Fruit fly (Drosophila melanogaster) whole organism, embryonic: ENCODE data around the gene CG7179.

Experiments
- Atf-2 ChIP-seq: fragments of 200-800 bp; sonication (Bioruptor generic); optimal IDR thresholded peaks from 2 replicates; lab custom pipeline; 2016; ENCODE audit warnings: missing biosample characterization, missing genetic modification characterization
- Awh ChIP-seq: fragments of 200-800 bp; sonication (Bioruptor generic); IDR thresholded peaks from 2 replicates; pipeline ENCODE4, ENCODE4 v1.3.6; 2022; ENCODE audit warnings: missing biosample characterization, missing genetic modification characterization
- BtbVII ChIP-seq: fragments of 200-800 bp; sonication (Bioruptor generic); optimal IDR thresholded peaks from 3 replicates; lab custom pipeline; 2017; ENCODE audit warnings: missing biosample characterization, mild to moderate bottlenecking, missing genetic modification characterization
- CG1024 ChIP-seq: fragments of 200-800 bp; sonication (Bioruptor generic); IDR thresholded peaks from 2 replicates; pipeline ENCODE4 v1.3.6; 2022; ENCODE audit warnings: missing biosample characterization, missing genetic modification characterization
- CG10959 ChIP-seq: fragments of 200-800 bp; sonication (Bioruptor generic); IDR thresholded peaks from 2 replicates; pipeline ENCODE4 v1.3.6; 2022; ENCODE audit warnings: missing biosample characterization, missing genetic modification characterization
- CG13123 ChIP-seq: fragments of 200-800 bp; sonication (Bioruptor generic); optimal IDR thresholded peaks from 2 replicates; lab custom pipeline; 2016; ENCODE audit warnings: missing biosample characterization, missing genetic modification characterization
- CG13775 ChIP-seq: fragments of 200-800 bp; sonication (Bioruptor generic); optimal IDR thresholded peaks from 3 replicates; lab custom pipeline; 2017; ENCODE audit warnings: missing biosample characterization, mild to moderate bottlenecking, missing genetic modification characterization
- CG14050 ChIP-seq: fragments of 200-800 bp; sonication (Bioruptor generic); IDR thresholded peaks from 3 replicates; pipeline ENCODE4 v1.3.6; 2022; ENCODE audit warnings: missing biosample characterization, missing genetic modification characterization
- CG1529 ChIP-seq: fragments of 200-800 bp; sonication (Bioruptor generic); optimal IDR thresholded peaks from 3 replicates; lab custom pipeline; 2018; ENCODE audit warnings: missing biosample characterization, missing genetic modification characterization
- CG17385 ChIP-seq: fragments of 200-800 bp; sonication (Bioruptor generic); optimal IDR thresholded peaks from 3 replicates; lab custom pipeline; 2018; ENCODE audit warnings: missing biosample characterization, mild to moderate bottlenecking, missing genetic modification characterization
- CG17829 ChIP-seq: fragments of 200-800 bp; optimal IDR thresholded peaks from 2 replicates; lab custom pipeline; 2019; ENCODE audit warnings: missing biosample characterization, mild to moderate bottlenecking, missing genetic modification characterization, moderate library complexity
- CG18599 ChIP-seq: fragments of 200-800 bp; sonication (Bioruptor generic); optimal IDR thresholded peaks from 3 replicates; lab custom pipeline; 2017; ENCODE audit warnings: missing biosample characterization, missing genetic modification characterization, mild to moderate bottlenecking, moderate library complexity, missing genetic modification reagents
- CG2678 ChIP-seq: fragments of 200-800 bp; sonication (Bioruptor generic); optimal IDR thresholded peaks from 3 replicates; lab custom pipeline; 2019; ENCODE audit warnings: missing biosample characterization, mild to moderate bottlenecking, missing genetic modification characterization, moderate library complexity
- CG31441 ChIP-seq: fragments of 200-800 bp; sonication (Bioruptor generic); IDR thresholded peaks from 2 replicates; pipeline ENCODE4 v1.3.6; 2022; ENCODE audit warnings: missing biosample characterization, missing genetic modification characterization
- CG3163 ChIP-seq: fragments of 200-800 bp; sonication (Bioruptor generic); optimal IDR thresholded peaks from 3 replicates; lab custom pipeline; 2016; ENCODE audit warnings: missing biosample characterization, missing genetic modification characterization
- CG7839 ChIP-seq: fragments of 200-800 bp; sonication (Bioruptor generic); optimal IDR thresholded peaks from 3 replicates; lab custom pipeline; 2018; ENCODE audit warnings: missing biosample characterization, mild to moderate bottlenecking, missing genetic modification characterization, moderate library complexity
- CoRest ChIP-seq: fragments of 200-800 bp; sonication (Bioruptor generic); optimal IDR thresholded peaks from 3 replicates; lab custom pipeline; 2018; ENCODE audit warnings: missing biosample characterization, mild to moderate bottlenecking, missing genetic modification characterization, moderate library complexity
- Deaf1 ChIP-seq: fragments of 200-800 bp; optimal IDR thresholded peaks from 3 replicates; lab custom pipeline; 2019; ENCODE audit warnings: missing biosample characterization, mild to moderate bottlenecking, missing genetic modification characterization, moderate library complexity
- Dek ChIP-seq: fragments of 200-800 bp; sonication (Bioruptor generic); optimal IDR thresholded peaks from 3 replicates; lab custom pipeline; 2019; ENCODE audit warnings: missing biosample characterization, mild to moderate bottlenecking, missing genetic modification characterization, moderate library complexity
- Ets65A ChIP-seq: fragments of 200-800 bp; sonication (Bioruptor generic); peaks from one replicate; lab custom pipeline; 2016; ENCODE audit warnings: missing biosample characterization, missing genetic modification characterization
- Fer1 ChIP-seq: fragments of 200-800 bp; sonication (Bioruptor generic); optimal IDR thresholded peaks from 2 replicates; lab custom pipeline; 2017; ENCODE audit warnings: missing biosample characterization, mild to moderate bottlenecking, missing genetic modification characterization
- Hmr ChIP-seq: fragments of 200-800 bp; sonication (Bioruptor generic); optimal IDR thresholded peaks from 3 replicates; lab custom pipeline; 2017; ENCODE audit warnings: mild to moderate bottlenecking, missing biosample characterization, missing genetic modification reagents, missing genetic modification characterization
- Meics ChIP-seq: fragments of 200-800 bp; sonication (Bioruptor generic); optimal IDR thresholded peaks from 2 replicates; lab custom pipeline; 2017; ENCODE audit warnings: missing biosample characterization, mild to moderate bottlenecking, missing genetic modification characterization
- Sox100B ChIP-seq: fragments of 200-800 bp; sonication (Bioruptor generic); optimal IDR thresholded peaks from 3 replicates; lab custom pipeline; 2018; ENCODE audit warnings: missing biosample characterization, mild to moderate bottlenecking, missing genetic modification characterization
- aop ChIP-seq: fragments of 200-800 bp; sonication (Bioruptor generic); IDR thresholded peaks from 2 replicates; pipeline ENCODE4 v1.3.6; 2022; ENCODE audit warnings: missing biosample characterization, missing genetic modification characterization
- ato ChIP-seq: fragments of 200-800 bp; sonication (Bioruptor generic); IDR thresholded peaks from 2 replicates; pipeline ENCODE4 v1.3.6; 2022; ENCODE audit warnings: missing biosample characterization, missing genetic modification characterization; ENCODE audit not compliant: partially characterized antibody
- btn ChIP-seq: fragments of 200-800 bp; sonication (Bioruptor generic); optimal IDR thresholded peaks from 2 replicates; lab custom pipeline; 2016; ENCODE audit warnings: missing biosample characterization, missing genetic modification characterization
- chif ChIP-seq, 2 experiments: fragments of 200-800 bp; sonication (Bioruptor generic); optimal IDR thresholded peaks; 3 replicates each; lab custom pipeline; 2016; ENCODE audit warnings: missing biosample characterization in 2 of 2, missing genetic modification characterization in 2 of 2
- chinmo ChIP-seq: fragments of 200-800 bp; sonication (Bioruptor generic); IDR thresholded peaks from 4 replicates; pipeline ENCODE4 v1.3.6; 2022; ENCODE audit warnings: missing biosample characterization, missing genetic modification characterization; ENCODE audit not compliant: partially characterized antibody
- ci ChIP-seq: fragments of 200-800 bp; sonication (Bioruptor generic); IDR thresholded peaks from 3 replicates; pipeline ENCODE4 v1.3.6; 2022; ENCODE audit warnings: missing biosample characterization, missing genetic modification characterization
- corto ChIP-seq: fragments of 200-800 bp; sonication (Bioruptor generic); optimal IDR thresholded peaks from 2 replicates; lab custom pipeline; 2016; ENCODE audit warnings: missing biosample characterization, mild to moderate bottlenecking, missing genetic modification characterization, moderate library complexity
- dm ChIP-seq: fragments of 200-800 bp; sonication (Bioruptor generic); optimal IDR thresholded peaks from 3 replicates; lab custom pipeline; 2016; ENCODE audit warnings: missing biosample characterization, missing genetic modification characterization
- dpn ChIP-seq, 2 experiments: fragments of 200-800 bp; sonication (Bioruptor generic); optimal IDR thresholded peaks; 3 replicates each; lab custom pipeline; 2016; ENCODE audit warnings: missing biosample characterization in 2 of 2, missing genetic modification characterization in 2 of 2
- dysf ChIP-seq: fragments of 200-800 bp; sonication (Bioruptor generic); IDR thresholded peaks from 3 replicates; pipeline ENCODE4 v1.3.6; 2022; ENCODE audit warnings: missing biosample characterization, missing genetic modification characterization
- grau ChIP-seq: fragments of 200-800 bp; optimal IDR thresholded peaks from 3 replicates; lab custom pipeline; 2019; ENCODE audit warnings: missing biosample characterization, mild to moderate bottlenecking, missing genetic modification characterization, moderate library complexity
- hkb ChIP-seq, 2 experiments: fragments of 200-800 bp in 1 of 2; fragments of >200 bp in 1 of 2; sonication (Bioruptor generic) in 1 of 2; IDR thresholded peaks in 1 of 2; optimal IDR thresholded peaks in 1 of 2; 2 replicates each; pipeline versions ENCODE4 v1.3.6 to Lab custom; 2017 to 2022; ENCODE audit warnings: missing biosample characterization in 1 of 2, missing genetic modification characterization in 1 of 2
- jumu ChIP-seq: fragments of 200-800 bp; sonication (Bioruptor generic); optimal IDR thresholded peaks from 3 replicates; lab custom pipeline; 2016; ENCODE audit warnings: missing biosample characterization, missing genetic modification characterization
- lab ChIP-seq: fragments of 200-800 bp; sonication (Bioruptor generic); optimal IDR thresholded peaks from 3 replicates; lab custom pipeline; 2017; ENCODE audit warnings: missing biosample characterization, missing genetic modification characterization, mild to moderate bottlenecking, moderate library complexity, missing genetic modification reagents
- lmd ChIP-seq: fragments of 200-800 bp; sonication (Bioruptor generic); IDR thresholded peaks from 2 replicates; pipeline ENCODE4 v1.3.6; 2022; ENCODE audit warnings: missing biosample characterization, missing genetic modification characterization
- luna ChIP-seq: fragments of 200-800 bp; sonication (Bioruptor generic); optimal IDR thresholded peaks from 2 replicates; lab custom pipeline; 2016; ENCODE audit warnings: missing biosample characterization, missing genetic modification characterization
- ro ChIP-seq: fragments of 200-800 bp; sonication (Bioruptor generic); IDR thresholded peaks from 2 replicates; pipeline ENCODE4 v1.3.6; 2022; ENCODE audit warnings: missing biosample characterization, missing genetic modification characterization
- row ChIP-seq: fragments of 200-800 bp; sonication (Bioruptor generic); IDR thresholded peaks from 3 replicates; pipeline ENCODE4 v1.3.6; 2022; ENCODE audit warnings: missing biosample characterization, missing genetic modification characterization
- sens ChIP-seq: fragments of 200-800 bp; sonication (Bioruptor generic); peaks from one replicate; lab custom pipeline; 2016; ENCODE audit warnings: missing biosample characterization, missing genetic modification characterization
- slou ChIP-seq: fragments of 200-800 bp; sonication (Bioruptor generic); optimal IDR thresholded peaks from 3 replicates; lab custom pipeline; 2016; ENCODE audit warnings: missing biosample characterization, missing genetic modification characterization
- tap ChIP-seq: fragments of 200-800 bp; optimal IDR thresholded peaks from 3 replicates; lab custom pipeline; 2019; ENCODE audit warnings: missing biosample characterization, mild to moderate bottlenecking, missing genetic modification characterization, moderate library complexity
- trem ChIP-seq: fragments of 200-800 bp; optimal IDR thresholded peaks from 3 replicates; lab custom pipeline; 2019; ENCODE audit warnings: missing biosample characterization, mild to moderate bottlenecking, missing genetic modification characterization, moderate library complexity
- wor ChIP-seq: fragments of 200-800 bp; sonication (Bioruptor generic); IDR thresholded peaks from 2 replicates; pipeline ENCODE4 v1.3.6; 2022; ENCODE audit warnings: missing biosample characterization, missing genetic modification characterization
- zfh1 ChIP-seq: fragments of 200-800 bp; sonication (Bioruptor generic); IDR thresholded peaks from 3 replicates; pipeline ENCODE4 v1.3.6; 2022; ENCODE audit warnings: missing biosample characterization, missing genetic modification characterization

Gene CG7179

dm6 chr2L:7790448-7791355 lies 12.9 kb upstream of the CG7179 start, which contains the start of gene CG7149 (continued):
- TF ChIP-seq CG31441 (no peak), lab (GFP tag; lab: Kevin White, UChicago) (peak; percentile 46), tap (tag; lab: Kevin White, UChicago) (no peak), hkb (optimal IDR thresholded peaks at IDR 0.05; lab: Kevin White, UChicago) (no peak), hkb (GFP tag; IDR thresholded peaks at IDR 0.05; lab: Robert Waterston, UW) (peak; percentile 6; the same call in 1 of the 2 replicates), lmd (GFP tag; lab: Robert Waterston, UW) (no peak), wor (GFP tag; lab: Robert Waterston, UW) (no peak), CG13123 (GFP tag; lab: Kevin White, UChicago) (no peak), row (GFP tag; lab: Robert Waterston, UW) (peak; percentile 84), CG14050 (GFP tag; lab: Robert Waterston, UW) (no peak), ci (GFP tag; lab: Robert Waterston, UW) (peak; percentile 66; the same call in 2 of the 3 replicates), CoRest (tag; lab: Kevin White, UChicago) (peak; percentile 35), CG7839 (tag; lab: Kevin White, UChicago) (peak; percentile 8), zfh1 (GFP tag; lab: Robert Waterston, UW) (0 out of 3 replicates have a peak, but pooled peaks have one; percentile 16), BtbVII (GFP tag; lab: Kevin White, UChicago) (peak; percentile 35), chif (GFP tag; optimal IDR thresholded peaks at IDR 0.05; lab: Kevin White, UChicago) (peak in 1 of 2 experiments; percentile 21), CG1024 (GFP tag; lab: Robert Waterston, UW) (no peak), dm (GFP tag; lab: Kevin White, UChicago) (no peak), CG3163 (GFP tag; lab: Kevin White, UChicago) (peak; percentile 10), Hmr (GFP tag; lab: Kevin White, UChicago) (peak; percentile 30), aop (no peak), Meics (GFP tag; lab: Kevin White, UChicago) (peak; percentile 33), luna (GFP tag; lab: Kevin White, UChicago) (no peak), Awh (0 out of 2 replicates have a peak, but pooled peaks have one; percentile 4), Fer1 (GFP tag; lab: Kevin White, UChicago) (peak; percentile 23), corto (no peak), CG2678 (tag; lab: Kevin White, UChicago) (peak; percentile 20), trem (tag; lab: Kevin White, UChicago) (no peak), CG1529 (GFP tag; lab: Kevin White, UChicago) (peak; percentile 7), Sox100B (no peak), CG10959 (GFP tag; lab: Robert Waterston, UW) (no peak), grau (tag; lab: Kevin White, UChicago) (peak; percentile 13), dysf (GFP tag; lab: Robert Waterston, UW) (peak; percentile 30; the same call in 1 of the 3 replicates), Dek (tag; lab: Kevin White, UChicago) (peak; percentile 4), slou (GFP tag; lab: Kevin White, UChicago) (no peak), CG17829 (tag; lab: Kevin White, UChicago) (no peak), CG17385 (GFP tag; lab: Kevin White, UChicago) (peak; percentile 83), Deaf1 (peak; percentile 88), ato (GFP tag; lab: Robert Waterston, UW) (no peak), Ets65A (GFP tag; lab: Kevin White, UChicago) (peak; percentile 6), CG18599 (GFP tag; lab: Kevin White, UChicago) (peak; percentile 39), Atf-2 (GFP tag; lab: Kevin White, UChicago) (peak; percentile 16), chinmo (GFP tag; lab: Robert Waterston, UW) (peak; percentile 92; the same call in 3 of the 4 replicates), CG13775 (GFP tag; lab: Kevin White, UChicago) (no peak), sens (GFP tag; lab: Kevin White, UChicago) (peak; percentile 50), dpn (GFP tag; optimal IDR thresholded peaks at IDR 0.05; lab: Kevin White, UChicago) (peak in 1 of 2 experiments; percentile 2), btn (GFP tag; lab: Kevin White, UChicago) (no peak), ro (GFP tag; lab: Robert Waterston, UW) (no peak), jumu (GFP tag; lab: Kevin White, UChicago) (no peak)
